Fruit fly (Drosophila melanogaster) whole organism: ENCODE results near the gene pall.

ENCODE experiments used
- CG8478 ChIP-seq: fragments of >200 bp; optimal IDR thresholded peaks from 2 replicates; lab custom pipeline; 2018; ENCODE audit warnings: inconsistent platforms
- Dll ChIP-seq: fragments of >200 bp; optimal IDR thresholded peaks from 2 replicates; lab custom pipeline; 2017
- EcR ChIP-seq, 2 experiments: fragments of >200 bp; optimal IDR thresholded peaks; 2 replicates each; lab custom pipeline; 2017; ENCODE audit warnings: missing biosample characterization in 2 of 2, missing genetic modification characterization in 2 of 2, missing genetic modification reagents in 2 of 2
- pan ChIP-seq: fragments of >200 bp; optimal IDR thresholded peaks from 2 replicates; lab custom pipeline; 2017
- psq ChIP-seq: fragments of >200 bp; optimal IDR thresholded peaks from 2 replicates; lab custom pipeline; 2017
- usp ChIP-seq: fragments of >200 bp; optimal IDR thresholded peaks from 2 replicates; lab custom pipeline; 2017; ENCODE audit warnings: missing biosample characterization, missing genetic modification characterization, mixed read lengths

Gene pall

DNA sequence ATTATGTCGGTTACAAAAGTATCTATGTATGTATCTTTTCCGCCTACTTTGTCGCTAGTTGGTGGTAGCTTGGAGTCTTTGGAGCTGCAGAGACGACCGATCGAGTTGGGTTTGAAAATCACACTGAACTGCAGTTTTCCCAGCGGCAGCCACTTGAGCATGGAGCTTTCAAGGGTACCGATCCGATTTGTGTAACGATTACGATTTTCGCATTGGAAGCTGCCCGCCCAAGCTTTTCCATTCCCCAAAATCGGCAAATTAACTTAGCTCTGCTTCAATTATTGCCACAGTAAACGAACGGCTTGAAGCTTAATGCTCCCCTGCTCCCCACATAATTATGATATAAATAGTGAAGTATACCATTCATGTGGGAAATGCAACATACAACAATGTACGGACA is 1.5 kb upstream of the pall start, which contains the start of gene CG32036:
Gene CG32036, minus strand, starts transcription at position 101 of the 400 bp plus-strand sequence.
- TF ChIP-seq CG8478 (lab: Kevin White, UChicago) (no peak), psq (no peak), EcR (GFP tag; optimal IDR thresholded peaks at IDR 0.05; lab: Kevin White, UChicago) (no peak), pan (no peak), usp (GFP tag; lab: Kevin White, UChicago) (no peak), Dll (no peak)

DNA sequence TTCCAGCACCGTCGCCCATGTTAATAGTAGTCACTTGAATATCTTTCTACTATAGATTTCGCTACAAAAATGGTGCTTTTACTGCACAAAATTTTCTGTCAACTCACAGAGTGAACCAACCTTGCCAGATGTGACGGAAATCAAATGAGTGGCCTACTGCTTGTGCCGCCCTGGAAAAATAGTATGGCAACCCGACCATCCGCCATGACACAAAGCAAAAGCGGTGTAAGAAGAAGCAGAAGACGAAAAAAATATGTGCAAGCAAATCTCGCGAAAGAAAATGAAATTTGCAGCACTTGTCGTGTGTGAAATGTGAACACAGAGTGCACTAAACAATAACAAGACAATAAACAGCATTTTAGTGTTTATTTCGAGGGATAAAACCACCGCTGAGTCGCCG is 10.8 kb downstream of the pall start, which contains the start of the genes Uch-L5 and Jarid2:
Gene Uch-L5, minus strand, starts transcription at position 137 of the 400 bp plus-strand sequence.
Gene Jarid2, plus strand, starts transcription at position 210 of the 400 bp plus-strand sequence.
- TF ChIP-seq EcR (GFP tag; optimal IDR thresholded peaks at IDR 0.05; lab: Kevin White, UChicago) (no peak), Dll (no peak)

DNA sequence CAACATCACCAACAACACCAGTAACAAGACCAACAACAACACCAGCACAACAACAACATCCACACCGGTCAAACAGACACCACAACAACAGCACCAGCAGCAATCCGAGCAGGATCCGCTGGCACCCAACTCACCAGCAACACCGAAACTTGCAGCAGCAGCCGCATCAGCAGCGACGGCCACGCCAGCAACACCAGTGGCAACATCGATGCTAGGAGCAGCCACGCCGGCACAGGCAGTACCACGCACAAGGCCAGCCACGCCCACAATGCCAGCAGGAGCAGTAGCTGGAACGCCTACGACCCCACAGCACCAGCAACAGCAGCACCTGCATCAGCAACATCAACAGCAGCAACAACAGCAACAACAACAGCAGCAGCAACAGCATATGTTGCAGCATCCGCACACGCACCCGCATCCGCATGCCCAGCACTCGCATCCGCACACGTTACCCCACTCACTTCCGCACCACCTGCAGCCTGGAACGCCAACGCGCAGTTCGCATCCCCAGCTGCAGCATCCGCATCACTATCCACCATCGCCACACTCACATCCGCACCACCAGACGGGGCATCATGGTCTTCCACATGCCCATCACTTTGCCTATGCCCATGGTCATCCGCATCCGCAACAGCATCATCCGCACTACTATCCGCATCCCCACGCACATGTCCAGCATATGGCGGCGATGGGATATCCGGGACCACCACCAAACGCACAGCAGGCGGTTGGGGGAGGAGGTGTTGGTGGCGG is 16.3 kb downstream of the pall start:
- TF ChIP-seq psq (no peak), pan (no peak), EcR (GFP tag; optimal IDR thresholded peaks at IDR 0.05; lab: Kevin White, UChicago) (no peak), Dll (no peak), CG8478 (lab: Kevin White, UChicago) (no peak), usp (GFP tag; lab: Kevin White, UChicago) (no peak)

- no peak for TF ChIP-seq EcR (GFP tag; optimal IDR thresholded peaks at IDR 0.05; lab: Kevin White, UChicago)
- no peak for TF ChIP-seq usp (GFP tag; lab: Kevin White, UChicago)
- TF ChIP-seq psq = no peak
- TF ChIP-seq Dll = no peak
- TF ChIP-seq CG8478 (lab: Kevin White, UChicago) = no peak
- no peak for TF ChIP-seq pan
These were observed 18.5 kb downstream of the pall start for dm6 chr3L:9469079-9469478.

dm6 chr3L:9468261-9468890 is 19.2 kb downstream of the pall start:
- no peak for TF ChIP-seq psq
- TF ChIP-seq Dll = no peak
- TF ChIP-seq usp (GFP tag; lab: Kevin White, UChicago) = no peak
- TF ChIP-seq pan = peak; percentile 68

- TF ChIP-seq psq (no peak), pan (no peak), usp (GFP tag; lab: Kevin White, UChicago) (no peak), CG8478 (lab: Kevin White, UChicago) (no peak), Dll (no peak), EcR (GFP tag; optimal IDR thresholded peaks at IDR 0.05; lab: Kevin White, UChicago) (no peak)
These were observed 19.8 kb downstream of the pall start for dm6 chr3L:9467763-9468206.

DNA sequence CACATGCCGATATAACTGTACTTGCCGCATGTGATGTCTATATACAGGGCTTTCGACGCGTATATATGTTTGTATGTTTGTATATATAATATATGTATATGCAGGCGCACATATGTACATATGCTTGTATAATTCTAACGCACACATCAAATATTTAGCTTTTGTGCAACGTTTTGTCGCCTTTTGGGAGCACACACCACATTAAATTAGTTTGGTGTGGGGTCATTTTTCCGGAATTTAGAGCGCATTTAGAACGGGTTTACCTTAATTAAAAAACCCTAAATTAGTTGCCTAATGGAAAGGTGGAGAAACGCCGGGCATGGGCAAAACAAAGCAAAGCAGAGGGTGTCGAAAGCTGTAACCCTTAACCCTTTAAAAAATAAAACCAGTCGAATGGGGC is 20.3 kb downstream of the pall start:
- TF ChIP-seq psq (no peak), Dll (no peak), pan (no peak), CG8478 (lab: Kevin White, UChicago) (no peak), usp (GFP tag; lab: Kevin White, UChicago) (no peak), EcR (GFP tag; optimal IDR thresholded peaks at IDR 0.05; lab: Kevin White, UChicago) (no peak)

- TF ChIP-seq CG8478 (lab: Kevin White, UChicago) = no peak
- TF ChIP-seq usp (GFP tag; lab: Kevin White, UChicago) = no peak
- TF ChIP-seq EcR (GFP tag; optimal IDR thresholded peaks at IDR 0.05; lab: Kevin White, UChicago) = no peak
- TF ChIP-seq Dll = no peak
- no peak for TF ChIP-seq psq
- TF ChIP-seq pan = no peak
These were observed 21.0 kb downstream of the pall start for dm6 chr3L:9466595-9466994.

DNA sequence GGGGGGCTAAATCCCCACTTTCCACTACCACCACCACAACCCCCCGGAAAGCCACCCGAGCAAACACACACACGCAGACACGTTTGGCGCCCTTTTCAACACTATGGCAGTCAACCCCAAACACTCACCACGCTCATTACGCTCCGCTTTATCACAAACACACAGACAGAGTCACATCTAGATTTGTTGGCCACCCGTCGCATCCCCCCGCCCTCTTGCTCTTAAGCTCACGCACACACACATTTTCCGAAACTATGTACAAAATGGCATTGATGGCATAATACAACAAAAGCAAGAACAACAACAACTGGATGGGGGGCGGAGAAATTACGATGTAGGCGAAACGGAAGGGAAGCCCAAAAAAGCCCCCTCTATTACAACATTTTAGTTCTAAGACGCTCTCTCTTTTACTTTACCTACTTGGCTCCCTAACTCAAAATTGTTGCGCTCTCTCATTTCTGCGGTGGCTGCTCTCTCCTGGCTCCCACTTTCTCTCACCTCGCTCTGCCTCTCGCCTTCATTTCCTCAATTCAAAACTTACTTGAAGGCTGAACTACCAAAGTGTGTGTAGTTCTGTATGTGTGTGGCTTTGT is 21.8 kb downstream of the pall start:
- TF ChIP-seq EcR (GFP tag; optimal IDR thresholded peaks at IDR 0.05; lab: Kevin White, UChicago) = no peak
- TF ChIP-seq psq = no peak
- no peak for TF ChIP-seq CG8478 (lab: Kevin White, UChicago)

DNA sequence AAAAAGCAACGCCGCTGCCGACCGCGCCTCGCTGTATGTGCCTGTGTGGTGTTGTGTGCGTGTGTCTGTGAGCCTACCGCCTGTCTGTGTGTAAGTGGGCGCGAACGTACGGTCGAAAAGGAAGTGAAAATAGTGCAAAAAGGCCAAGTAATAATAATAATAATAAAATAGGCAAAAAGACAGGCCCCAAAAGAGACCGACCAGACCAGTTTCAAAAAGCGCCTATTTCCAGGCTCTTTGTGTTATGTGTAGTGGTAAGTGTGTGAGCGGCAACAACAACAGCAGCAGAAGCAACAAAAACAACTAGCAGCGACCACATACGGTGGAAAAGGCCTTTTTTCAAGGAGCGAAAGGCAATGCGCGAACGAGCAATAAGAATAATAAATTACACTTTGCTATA is 24.8 kb downstream of the pall start:
- TF ChIP-seq EcR (GFP tag; optimal IDR thresholded peaks at IDR 0.05; lab: Kevin White, UChicago) (no peak), CG8478 (lab: Kevin White, UChicago) (no peak), usp (GFP tag; lab: Kevin White, UChicago) (no peak), Dll (no peak), psq (no peak), pan (no peak)

- TF ChIP-seq EcR (GFP tag; optimal IDR thresholded peaks at IDR 0.05; lab: Kevin White, UChicago) = no peak
- no peak for TF ChIP-seq psq
- TF ChIP-seq usp (GFP tag; lab: Kevin White, UChicago) = no peak
- peak; percentile 41 for TF ChIP-seq Dll
- TF ChIP-seq pan = no peak
- no peak for TF ChIP-seq CG8478 (lab: Kevin White, UChicago)
These were observed 25.3 kb downstream of the pall start for dm6 chr3L:9462247-9462769.

dm6 chr3L:9461670-9462246 is 25.8 kb downstream of the pall start:
- TF ChIP-seq CG8478 (lab: Kevin White, UChicago) = no peak
- no peak for TF ChIP-seq psq
- TF ChIP-seq Dll = no peak
